Worm (Caenorhabditis elegans) whole organism, L4/young adult: Measurements from ENCODE around the gene gars-1.

Experiments used
- W03F9.2 ChIP-seq: fragments of 150-350 bp; optimal IDR thresholded peaks from 2 replicates; lab custom pipeline; 2014; ENCODE audit warnings: missing biosample characterization, missing genetic modification characterization
- him-1 ChIP-seq: sonication (generic microtip); optimal IDR thresholded peaks from 2 replicates; lab custom pipeline; 2016; ENCODE audit warnings: missing genotype, missing genetic modification reagents, missing genetic modification characterization, missing compliant biosample characterization

DNA sequence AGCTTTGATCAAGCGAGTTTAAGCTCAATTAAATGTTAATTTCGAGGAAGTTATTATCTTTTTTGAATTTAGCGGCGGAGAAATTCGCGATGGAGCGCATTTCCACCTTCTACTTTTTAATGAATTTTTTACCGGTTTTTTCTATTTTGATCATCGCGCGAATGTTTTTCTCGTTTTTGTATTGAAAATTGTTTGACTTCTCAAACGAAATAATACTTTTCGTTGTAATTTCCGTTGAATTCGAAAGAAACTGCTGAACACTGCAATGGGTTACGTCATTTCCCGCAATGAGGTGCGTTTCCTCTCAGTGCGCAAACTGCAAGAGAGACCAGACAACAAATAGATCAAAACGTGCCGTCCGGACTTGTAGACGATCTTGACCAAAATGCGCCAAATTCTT lies 17.8 kb upstream of the gars-1 start:
- TF ChIP-seq him-1 (no peak), W03F9.2 (tag; lab: Kevin White, UChicago) (no peak)
